Fruit fly (Drosophila melanogaster): ENCODE results near the gene Osi5.

Osi5 gene

dm6 chr3R:6233104-6233503, 5.8 kb downstream of the Osi5 start (continued):
- TF ChIP-seq CG10959 (GFP tag; IDR thresholded peaks at IDR 0.05): no peak
- TF ChIP-seq ase (GFP tag; IDR thresholded peaks at IDR 0.05): no peak
- TF ChIP-seq Dfd (GFP tag; optimal IDR thresholded peaks at IDR 0.05): no peak
- TF ChIP-seq CG34224 (GFP tag; IDR thresholded peaks at IDR 0.05; ENCODE audit: partially characterized antibody): no peak
- TF ChIP-seq CG32772 (GFP tag; IDR thresholded peaks at IDR 0.05): no peak
- TF ChIP-seq chinmo (GFP tag; IDR thresholded peaks at IDR 0.05; ENCODE audit: partially characterized antibody): no peak
- no peak for TF ChIP-seq CG5180 (GFP tag; optimal IDR thresholded peaks at IDR 0.05)
- TF ChIP-seq salm (tag; optimal IDR thresholded peaks at IDR 0.05): no peak
- no peak for TF ChIP-seq Abd-B (GFP tag; optimal IDR thresholded peaks at IDR 0.05)
- no peak for TF ChIP-seq jigr1 (GFP tag; IDR thresholded peaks at IDR 0.05)
- TF ChIP-seq Ssrp (tag; optimal IDR thresholded peaks at IDR 0.05): peak; percentile 5
- no peak for TF ChIP-seq Lpt (GFP tag; optimal IDR thresholded peaks at IDR 0.05)
- no peak for TF ChIP-seq CrebB (tag; optimal IDR thresholded peaks at IDR 0.05)
- TF ChIP-seq CkIIα-i1 (GFP tag; IDR thresholded peaks at IDR 0.05): no peak
- TF ChIP-seq HLH3B (GFP tag; IDR thresholded peaks at IDR 0.05): no peak
- no peak for TF ChIP-seq slbo (GFP tag; IDR thresholded peaks at IDR 0.05)
- TF ChIP-seq toy (GFP tag; IDR thresholded peaks at IDR 0.05): no peak
- no peak for TF ChIP-seq CG9215 (GFP tag; IDR thresholded peaks at IDR 0.05)
- no peak for TF ChIP-seq CG3281 (GFP tag; optimal IDR thresholded peaks at IDR 0.05)
- no peak for TF ChIP-seq CG14860 (GFP tag; IDR thresholded peaks at IDR 0.05; ENCODE audit: partially characterized antibody)
- TF ChIP-seq trh (GFP tag; optimal IDR thresholded peaks at IDR 0.05): no peak
- peak; percentile 21 for TF ChIP-seq fd96Cb (tag; optimal IDR thresholded peaks at IDR 0.05)
- TF ChIP-seq sna (GFP tag; IDR thresholded peaks at IDR 0.05; ENCODE audit: partially characterized antibody): no peak
- no peak for TF ChIP-seq so (GFP tag; IDR thresholded peaks at IDR 0.05)
- TF ChIP-seq CG6175 (GFP tag; IDR thresholded peaks at IDR 0.05): no peak
- TF ChIP-seq CG18476 (GFP tag; optimal IDR thresholded peaks at IDR 0.05): no peak
- TF ChIP-seq Kr (GFP tag; optimal IDR thresholded peaks at IDR 0.05): no peak
- no peak for TF ChIP-seq BtbVII (GFP tag; optimal IDR thresholded peaks at IDR 0.05)
- no peak for TF ChIP-seq Ravus (GFP tag; IDR thresholded peaks at IDR 0.05)
- TF ChIP-seq CG4328 (GFP tag; optimal IDR thresholded peaks at IDR 0.05): no peak
- no peak for TF ChIP-seq Tbp (GFP tag; optimal IDR thresholded peaks at IDR 0.05)
- TF ChIP-seq CG11456 (GFP tag; IDR thresholded peaks at IDR 0.05): no peak
- no peak for TF ChIP-seq da (GFP tag; optimal IDR thresholded peaks at IDR 0.05)
- TF ChIP-seq NC2α (GFP tag; optimal IDR thresholded peaks at IDR 0.05): no peak
- no peak for TF ChIP-seq sug (tag; optimal IDR thresholded peaks at IDR 0.05)
- no peak for TF ChIP-seq Hr78 (GFP tag; optimal IDR thresholded peaks at IDR 0.05)
- TF ChIP-seq CG1602 (GFP tag; optimal IDR thresholded peaks at IDR 0.05): no peak
- TF ChIP-seq Xrp1 (GFP tag; IDR thresholded peaks at IDR 0.05): no peak
- TF ChIP-seq CG10366 (GFP tag; IDR thresholded peaks at IDR 0.05): no peak
- no peak for TF ChIP-seq CG4854 (GFP tag; optimal IDR thresholded peaks at IDR 0.05)
- no peak for TF ChIP-seq CG17328 (GFP tag; IDR thresholded peaks at IDR 0.05)
- TF ChIP-seq Hr51 (GFP tag; optimal IDR thresholded peaks at IDR 0.05): peak in 1 of 2 experiments; percentile 37
- TF ChIP-seq ind (GFP tag; optimal IDR thresholded peaks at IDR 0.05): no peak
- no peak for TF ChIP-seq ap (GFP tag; IDR thresholded peaks at IDR 0.05)
- TF ChIP-seq dysf (GFP tag; IDR thresholded peaks at IDR 0.05): no peak; the same call in 2 of the 3 replicates
- TF ChIP-seq CG11398 (GFP tag; optimal IDR thresholded peaks at IDR 0.05): no peak
- TF ChIP-seq Ptx1 (GFP tag; IDR thresholded peaks at IDR 0.05): no peak
- no peak for TF ChIP-seq CG42726 (GFP tag; IDR thresholded peaks at IDR 0.05; ENCODE audit: partially characterized antibody)
- no peak for TF ChIP-seq gsb (GFP tag; IDR thresholded peaks at IDR 0.05)
- TF ChIP-seq CG1603 (tag; optimal IDR thresholded peaks at IDR 0.05): peak; percentile 32
- no peak for TF ChIP-seq Scr (GFP tag; IDR thresholded peaks at IDR 0.05; ENCODE audit: partially characterized antibody)
- TF ChIP-seq CG5245 (GFP tag; optimal IDR thresholded peaks at IDR 0.05): no peak

Data from whole organism, embryonic.